Worm (Caenorhabditis elegans): ENCODE data around the gene sru-20.
A peak's percentile ranks its signal among the peaks of the same experiment; 100 is the strongest.

sru-20 gene

ce11 chrIV:12527217-12527616, 31.9 kb downstream of the sru-20 start, which contains the start of gene F53B2.8 (continued):
- TF ChIP-seq elt-2 (tag; optimal IDR thresholded peaks at IDR 0.05), result peak; percentile 84
- TF ChIP-seq unc-62 (GFP tag; optimal IDR thresholded peaks at IDR 0.05), result no peak
- TF ChIP-seq hlh-4 (tag; optimal IDR thresholded peaks at IDR 0.05), result no peak
- TF ChIP-seq nhr-19 (GFP tag; conservative IDR thresholded peaks at IDR 0.05), result no peak
- TF ChIP-seq F16B12.6 (tag; optimal IDR thresholded peaks at IDR 0.05), result no peak
- no peak for TF ChIP-seq C34B4.2 (tag; optimal IDR thresholded peaks at IDR 0.05)

- TF ChIP-seq nhr-85 (tag), result peak; percentile 11
- no peak for TF ChIP-seq aly-2 (tag; optimal IDR thresholded peaks at IDR 0.05)
These were observed 35.8 kb downstream of the sru-20 start, which contains the start of gene F53B2.5 for ce11 chrIV:12531047-12531446. Gene F53B2.5 (minus strand): TSS chrIV:12531147.

ce11 chrIV:12531464-12531863, 36.2 kb downstream of the sru-20 start:
- TF ChIP-seq lin-14 (GFP tag; optimal IDR thresholded peaks at IDR 0.05) (peak; percentile 1), sox-4 (tag; optimal IDR thresholded peaks at IDR 0.05) (no peak), efl-1 (optimal IDR thresholded peaks at IDR 0.05) (no peak), efl-1 (GFP tag; optimal IDR thresholded peaks at IDR 0.05 in 1 of 2) (peak in 1 of 2 experiments; percentile 66)

ce11 chrIV:12536358-12536757, 41.1 kb downstream of the sru-20 start:
- TF ChIP-seq elt-2 (tag; optimal IDR thresholded peaks at IDR 0.05), result no peak
- no peak for TF ChIP-seq efl-3 (GFP tag; optimal IDR thresholded peaks at IDR 0.05)
- TF ChIP-seq nhr-11 (tag; optimal IDR thresholded peaks at IDR 0.05), result no peak
- TF ChIP-seq ceh-82 (tag; optimal IDR thresholded peaks at IDR 0.05), result no peak
- no peak for TF ChIP-seq nhr-12 (tag; optimal IDR thresholded peaks at IDR 0.05)
- no peak for TF ChIP-seq irx-1 (tag; optimal IDR thresholded peaks at IDR 0.05)
- TF ChIP-seq elt-3 (tag; optimal IDR thresholded peaks at IDR 0.05), result no peak
- no peak for TF ChIP-seq mep-1 (tag; optimal IDR thresholded peaks at IDR 0.05)
- no peak for TF ChIP-seq pax-3 (tag; optimal IDR thresholded peaks at IDR 0.05)
- no peak for TF ChIP-seq zag-1 (tag; optimal IDR thresholded peaks at IDR 0.05)
- no peak for TF ChIP-seq sox-4 (tag; optimal IDR thresholded peaks at IDR 0.05)
- no peak for TF ChIP-seq lin-15B (tag; optimal IDR thresholded peaks at IDR 0.05)
- no peak for TF ChIP-seq nhr-237 (tag; optimal IDR thresholded peaks at IDR 0.05)
- TF ChIP-seq lin-13 (GFP tag; optimal IDR thresholded peaks at IDR 0.05), result no peak

- TF ChIP-seq fkh-8 (tag; optimal IDR thresholded peaks at IDR 0.05) (no peak), aly-2 (tag; optimal IDR thresholded peaks at IDR 0.05) (no peak), ceh-8 (GFP tag; optimal IDR thresholded peaks at IDR 0.05) (no peak), pag-3 (tag; optimal IDR thresholded peaks at IDR 0.05; ENCODE audit: borderline replicate concordance, insufficient read depth) (no peak), unc-86 (tag; optimal IDR thresholded peaks at IDR 0.05) (no peak), fos-1 (tag; optimal IDR thresholded peaks at IDR 0.05) (no peak), nhr-47 (tag; optimal IDR thresholded peaks at IDR 0.05) (no peak), ama-1 (optimal IDR thresholded peaks at IDR 0.05) (no peak), snu-23 (GFP tag; optimal IDR thresholded peaks at IDR 0.05) (no peak), lsy-2 (tag; optimal IDR thresholded peaks at IDR 0.05) (no peak), lin-13 (GFP tag; optimal IDR thresholded peaks at IDR 0.05) (no peak), C16A3.4 (tag; optimal IDR thresholded peaks at IDR 0.05) (no peak), lin-39 (tag; optimal IDR thresholded peaks at IDR 0.05) (no peak), fkh-4 (tag; optimal IDR thresholded peaks at IDR 0.05; ENCODE audit: borderline replicate concordance) (no peak), nhr-12 (tag; optimal IDR thresholded peaks at IDR 0.05) (no peak)
These were observed 42.4 kb downstream of the sru-20 start for ce11 chrIV:12537694-12538093.

Data from whole organism, L1 larva.